Worm (Caenorhabditis elegans) whole organism, L4 larva: ENCODE measurements around the gene tftc-5.

Source experiments
- D1046.2 ChIP-seq: fragments of 200-800 bp; sonication (Bioruptor generic); IDR thresholded peaks from 2 replicates; pipeline ENCODE4 v1.3.6; 2022; ENCODE audit warnings: missing genetic modification characterization, missing compliant biosample characterization
- F10B5.3 ChIP-seq: sonication (generic microtip); optimal IDR thresholded peaks from 2 replicates; lab custom pipeline; 2016; ENCODE audit warnings: mild to moderate bottlenecking, missing genetic modification characterization, missing compliant biosample characterization
- F26F4.8 ChIP-seq: fragments of 200-800 bp; sonication (Bioruptor generic); conservative IDR thresholded peaks from 2 replicates; pipeline ENCODE4 v1.3.6; 2022; ENCODE audit warnings: missing genetic modification characterization, missing compliant biosample characterization
- Y75B8A.6 ChIP-seq: fragments of 200-800 bp; sonication (Bioruptor generic); IDR thresholded peaks from 2 replicates; pipeline ENCODE4 v1.3.6; 2022; ENCODE audit warnings: missing genetic modification reagents, missing genetic modification characterization, missing compliant biosample characterization
- aha-1 ChIP-seq: fragments of 150-350 bp; peaks from one replicate; lab custom pipeline; 2014; ENCODE audit warnings: missing biosample characterization, missing genetic modification characterization
- aly-2 ChIP-seq: sonication (generic microtip); optimal IDR thresholded peaks from 2 replicates; lab custom pipeline; 2018; ENCODE audit warnings: missing biosample characterization, missing genetic modification characterization
- ama-1 ChIP-seq: fragments of 150-350 bp; optimal IDR thresholded peaks from 2 replicates; lab custom pipeline; 2014; ENCODE audit warnings: inconsistent platforms, mixed read lengths
- arid-1 ChIP-seq: fragments of 200-800 bp; sonication (Bioruptor generic); conservative IDR thresholded peaks from 2 replicates; pipeline ENCODE4 v1.3.6; 2022; ENCODE audit warnings: missing genetic modification reagents, missing genetic modification characterization, missing compliant biosample characterization
- ceh-44 ChIP-seq: fragments of 200-800 bp; sonication (Bioruptor generic); IDR thresholded peaks from 2 replicates; pipeline ENCODE4 v1.3.6; 2022; ENCODE audit warnings: missing genetic modification reagents, missing genetic modification characterization, missing compliant biosample characterization
- ceh-62 ChIP-seq: sonication (generic microtip); optimal IDR thresholded peaks from 2 replicates; lab custom pipeline; 2017; ENCODE audit warnings: missing biosample characterization, missing genetic modification characterization
- ces-1 ChIP-seq: fragments of 150-350 bp; sonication (generic microtip); optimal IDR thresholded peaks from 4 replicates; lab custom pipeline; 2014; ENCODE audit warnings: missing biosample characterization, missing genetic modification reagents, missing genetic modification characterization
- ctbp-1 ChIP-seq: fragments of 200-800 bp; sonication (Bioruptor generic); IDR thresholded peaks from 2 replicates; pipeline ENCODE4 v1.3.6; 2022; ENCODE audit warnings: missing genetic modification reagents, missing genetic modification characterization, missing compliant biosample characterization
- daf-12 ChIP-seq: fragments of 150-350 bp; optimal IDR thresholded peaks from 2 replicates; lab custom pipeline; 2014; ENCODE audit warnings: missing biosample characterization, missing genetic modification reagents, missing genetic modification characterization
- daf-8 ChIP-seq: fragments of 200-800 bp; sonication (Bioruptor generic); IDR thresholded peaks from 2 replicates; pipeline ENCODE4 v1.3.6; 2022; ENCODE audit warnings: missing genetic modification characterization, missing compliant biosample characterization
- dmd-6 ChIP-seq: fragments of 200-800 bp; sonication (Bioruptor generic); IDR thresholded peaks from 2 replicates; pipeline ENCODE4 v1.3.6; 2022; ENCODE audit warnings: missing genetic modification reagents, missing genetic modification characterization, missing compliant biosample characterization
- dmd-8 ChIP-seq: fragments of 200-800 bp; sonication (Bioruptor generic); IDR thresholded peaks from 2 replicates; pipeline ENCODE4 v1.3.6; 2022; ENCODE audit warnings: missing genetic modification characterization, missing compliant biosample characterization
- dmd-9 ChIP-seq: fragments of 200-800 bp; sonication (Bioruptor generic); IDR thresholded peaks from 2 replicates; pipeline ENCODE4 v1.3.6; 2022; ENCODE audit warnings: missing genetic modification reagents, missing genetic modification characterization, missing compliant biosample characterization
- egl-27 ChIP-seq: sonication (generic microtip); optimal IDR thresholded peaks from 3 replicates; lab custom pipeline; 2017; ENCODE audit warnings: missing biosample characterization, missing genetic modification reagents, missing genetic modification characterization
- egl-43 ChIP-seq: fragments of 200-800 bp; sonication (Bioruptor generic); IDR thresholded peaks from 2 replicates; pipeline ENCODE4 v1.3.6; 2022; ENCODE audit warnings: missing genetic modification reagents, missing genetic modification characterization, missing compliant biosample characterization
- fos-1 ChIP-seq: fragments of 150-350 bp; optimal IDR thresholded peaks from 2 replicates; lab custom pipeline; 2014; ENCODE audit warnings: missing biosample characterization, missing genetic modification characterization
- gei-8 ChIP-seq: fragments of 200-800 bp; sonication (Bioruptor generic); optimal IDR thresholded peaks from 2 replicates; lab custom pipeline; 2018; ENCODE audit warnings: mild to moderate bottlenecking, missing genetic modification characterization, missing compliant biosample characterization
- hif-1 ChIP-seq, 2 experiments: sonication (generic microtip); optimal IDR thresholded peaks; 2 replicates each; lab custom pipeline; 2016 to 2017; ENCODE audit warnings: missing compliant biosample characterization in 2 of 2, missing genetic modification characterization in 2 of 2, missing genetic modification reagents in 2 of 2, missing genotype in 2 of 2, mild to moderate bottlenecking in 1 of 2
- jun-1 ChIP-seq: fragments of 150-350 bp; optimal IDR thresholded peaks from 2 replicates; lab custom pipeline; 2014; ENCODE audit warnings: missing biosample characterization, missing genetic modification reagents, missing genetic modification characterization
- lin-1 ChIP-seq: fragments of 200-800 bp; sonication (Bioruptor generic); IDR thresholded peaks from 2 replicates; pipeline ENCODE4 v1.3.6; 2022; ENCODE audit warnings: missing genetic modification reagents, missing genetic modification characterization, missing compliant biosample characterization
- lin-15B ChIP-seq: fragments of 150-350 bp; sonication (generic microtip); optimal IDR thresholded peaks from 3 replicates; lab custom pipeline; 2014; ENCODE audit warnings: missing biosample characterization, missing genetic modification characterization
- lin-29 ChIP-seq: fragments of 200-800 bp; sonication (Bioruptor generic); IDR thresholded peaks from 2 replicates; pipeline ENCODE4 v1.3.6; 2022; ENCODE audit warnings: missing genetic modification reagents, missing genetic modification characterization, missing compliant biosample characterization
- lir-3 ChIP-seq: sonication (generic microtip); optimal IDR thresholded peaks from 2 replicates; lab custom pipeline; 2016; ENCODE audit warnings: mild to moderate bottlenecking, missing genetic modification characterization, missing compliant biosample characterization
- madf-5 ChIP-seq, 2 experiments: fragments of 200-800 bp; sonication (Bioruptor generic); IDR thresholded peaks; 2 replicates each; pipeline ENCODE4 v1.3.6; 2022; ENCODE audit warnings: missing compliant biosample characterization in 2 of 2, missing genetic modification characterization in 2 of 2
- mep-1 ChIP-seq: fragments of 150-350 bp; sonication (generic microtip); optimal IDR thresholded peaks from 3 replicates; lab custom pipeline; 2014; ENCODE audit warnings: missing biosample characterization, missing genetic modification characterization
- mes-2 ChIP-seq: sonication (generic microtip); optimal IDR thresholded peaks from 2 replicates; lab custom pipeline; 2016; ENCODE audit warnings: missing genotype, mild to moderate bottlenecking, missing genetic modification characterization, missing compliant biosample characterization; ENCODE audit not compliant: poor library complexity, severe bottlenecking
- nhr-10 ChIP-seq: fragments of 150-350 bp; optimal IDR thresholded peaks from 2 replicates; lab custom pipeline; 2014; ENCODE audit warnings: missing biosample characterization, missing genetic modification characterization
- nhr-102 ChIP-seq: sonication (generic microtip); optimal IDR thresholded peaks from 2 replicates; lab custom pipeline; 2016; ENCODE audit warnings: mild to moderate bottlenecking, missing genetic modification characterization, moderate library complexity, missing compliant biosample characterization
- nhr-237 ChIP-seq: sonication (generic microtip); optimal IDR thresholded peaks from 2 replicates; lab custom pipeline; 2017; ENCODE audit warnings: missing biosample characterization, missing genetic modification characterization
- nhr-25 ChIP-seq: sonication (generic microtip); optimal IDR thresholded peaks from 2 replicates; lab custom pipeline; 2017; ENCODE audit warnings: missing genetic modification characterization, mild to moderate bottlenecking, missing compliant biosample characterization, antibody characterized with exemption, moderate library complexity, borderline replicate concordance; ENCODE audit not compliant: insufficient read depth
- nhr-42 ChIP-seq: fragments of 200-800 bp; sonication (Bioruptor generic); IDR thresholded peaks from 2 replicates; pipeline ENCODE4 v1.3.6; 2022; ENCODE audit warnings: missing genetic modification characterization, missing compliant biosample characterization
- nhr-48 ChIP-seq: sonication (generic microtip); optimal IDR thresholded peaks from 2 replicates; lab custom pipeline; 2016; ENCODE audit warnings: mild to moderate bottlenecking, missing genetic modification characterization, missing compliant biosample characterization
- nhr-76 ChIP-seq: fragments of 150-350 bp; optimal IDR thresholded peaks from 2 replicates; lab custom pipeline; 2014; ENCODE audit warnings: missing biosample characterization, missing genetic modification characterization
- pha-4 ChIP-seq, 2 experiments: fragments of 150-350 bp in 1 of 2; fragments of 200-800 bp in 1 of 2; sonication (Bioruptor generic) in 1 of 2; IDR thresholded peaks in 1 of 2; optimal IDR thresholded peaks in 1 of 2; 2 replicates each; pipeline versions ENCODE4 v1.3.6 to Lab custom; 2014 to 2022; ENCODE audit warnings: missing genetic modification characterization in 2 of 2, missing genetic modification reagents in 2 of 2, missing biosample characterization in 1 of 2, missing compliant biosample characterization in 1 of 2
- php-3 ChIP-seq: fragments of 200-800 bp; sonication (Bioruptor generic); IDR thresholded peaks from 2 replicates; pipeline ENCODE4 v1.3.6; 2022; ENCODE audit warnings: missing genetic modification reagents, missing genetic modification characterization, missing compliant biosample characterization
- pqm-1 ChIP-seq: sonication (generic microtip); optimal IDR thresholded peaks from 2 replicates; lab custom pipeline; 2017; ENCODE audit warnings: missing biosample characterization, missing genetic modification characterization
- rbr-2 ChIP-seq: sonication (generic microtip); optimal IDR thresholded peaks from 2 replicates; lab custom pipeline; 2016; ENCODE audit warnings: missing genotype, missing genetic modification characterization, missing compliant biosample characterization
- sdz-12 ChIP-seq: fragments of 200-800 bp; sonication (Bioruptor generic); optimal IDR thresholded peaks from 2 replicates; lab custom pipeline; 2018; ENCODE audit warnings: mild to moderate bottlenecking, missing genetic modification characterization, missing compliant biosample characterization
- set-16 ChIP-seq: fragments of 200-800 bp; sonication (Bioruptor generic); IDR thresholded peaks from 2 replicates; pipeline ENCODE4 v1.3.6; 2022; ENCODE audit warnings: missing genetic modification reagents, missing genetic modification characterization, missing compliant biosample characterization
- snpc-1.2 ChIP-seq: fragments of 200-800 bp; sonication (Bioruptor generic); IDR thresholded peaks from 2 replicates; pipeline ENCODE4 v1.3.6; 2022; ENCODE audit warnings: missing genetic modification reagents, missing genetic modification characterization, missing compliant biosample characterization
- spr-3 ChIP-seq: fragments of 200-800 bp; sonication (Bioruptor generic); optimal IDR thresholded peaks from 2 replicates; lab custom pipeline; 2018; ENCODE audit warnings: mild to moderate bottlenecking, missing genetic modification characterization, missing compliant biosample characterization
- tag-97 ChIP-seq: fragments of 200-800 bp; sonication (Bioruptor generic); IDR thresholded peaks from 2 replicates; pipeline ENCODE4 v1.3.6; 2022; ENCODE audit warnings: missing genetic modification characterization, missing compliant biosample characterization
- tra-1 ChIP-seq: fragments of 200-800 bp; sonication (Bioruptor generic); IDR thresholded peaks from 2 replicates; pipeline ENCODE4 v1.3.6; 2022; ENCODE audit warnings: missing genetic modification reagents, missing genetic modification characterization, missing compliant biosample characterization
- vab-7 ChIP-seq: fragments of 200-800 bp; sonication (Bioruptor generic); IDR thresholded peaks from 2 replicates; pipeline ENCODE4 v1.3.6; 2022; ENCODE audit warnings: missing genetic modification reagents, missing genetic modification characterization, missing compliant biosample characterization
- zag-1 ChIP-seq: fragments of 150-350 bp; optimal IDR thresholded peaks from 2 replicates; lab custom pipeline; 2014; ENCODE audit warnings: missing biosample characterization, missing genetic modification characterization
- zip-11 ChIP-seq: fragments of 200-800 bp; sonication (Bioruptor generic); IDR thresholded peaks from 2 replicates; pipeline ENCODE4 v1.3.6; 2022; ENCODE audit warnings: missing genetic modification characterization, missing compliant biosample characterization
- ztf-11 ChIP-seq: fragments of 150-350 bp; optimal IDR thresholded peaks from 2 replicates; lab custom pipeline; 2014; ENCODE audit warnings: missing biosample characterization, missing genetic modification characterization
- ztf-7 ChIP-seq: fragments of 150-350 bp; optimal IDR thresholded peaks from 2 replicates; lab custom pipeline; 2014; ENCODE audit warnings: missing biosample characterization, missing genetic modification characterization

The tftc-5 gene

ce11 chrIII:4004064-4004580, 17.8 kb upstream of the tftc-5 start, which contains the start of gene tif-1A (continued):
- peak; percentile 61 for TF ChIP-seq pqm-1 (tag; lab: Kevin White, UChicago)
- no peak for TF ChIP-seq dmd-8 (GFP tag; lab: Robert Waterston, UW)
- peak; percentile 82 for TF ChIP-seq rbr-2 (tag; lab: Kevin White, UChicago)
- TF ChIP-seq ceh-62 (tag; lab: Kevin White, UChicago) = no peak
- TF ChIP-seq gei-8 = no peak
- TF ChIP-seq madf-5 (GFP tag; IDR thresholded peaks at IDR 0.05; lab: Robert Waterston, UW) = no peak
- TF ChIP-seq tra-1 (GFP tag; lab: Robert Waterston, UW) = peak; percentile 73
- peak; percentile 92 for TF ChIP-seq mep-1 (tag; lab: Kevin White, UChicago)
- no peak for TF ChIP-seq zag-1 (tag; lab: Kevin White, UChicago)
- peak; percentile 98 for TF ChIP-seq php-3 (GFP tag; lab: Robert Waterston, UW)
- no peak for TF ChIP-seq sdz-12
- no peak for TF ChIP-seq F26F4.8 (GFP tag; lab: Robert Waterston, UW)
- peak in 1 of 2 experiments; percentile 71 for TF ChIP-seq hif-1 (tag; optimal IDR thresholded peaks at IDR 0.05; lab: Kevin White, UChicago)
- TF ChIP-seq D1046.2 (GFP tag; lab: Robert Waterston, UW) = no peak
- peak; percentile 78 for TF ChIP-seq ztf-7
- TF ChIP-seq set-16 (GFP tag; lab: Robert Waterston, UW) = no peak
- peak; percentile 40 for TF ChIP-seq nhr-25 (tag; lab: Kevin White, UChicago)
- TF ChIP-seq daf-8 (GFP tag; lab: Robert Waterston, UW) = no peak
- TF ChIP-seq Y75B8A.6 (GFP tag; lab: Robert Waterston, UW) = no peak
- no peak for TF ChIP-seq vab-7 (GFP tag; lab: Robert Waterston, UW)
- TF ChIP-seq spr-3 (GFP tag; lab: Kevin White, UChicago) = no peak
- no peak for TF ChIP-seq snpc-1.2 (GFP tag; lab: Robert Waterston, UW)
- TF ChIP-seq tag-97 (GFP tag; lab: Robert Waterston, UW) = no peak
- no peak for TF ChIP-seq nhr-42 (GFP tag; lab: Robert Waterston, UW)
- no peak for TF ChIP-seq daf-12 (tag; lab: Kevin White, UChicago)
- TF ChIP-seq dmd-6 (GFP tag; lab: Robert Waterston, UW) = peak; percentile 88
- peak; percentile 66 for TF ChIP-seq nhr-48
- no peak for TF ChIP-seq egl-27
- no peak for TF ChIP-seq nhr-10 (tag; lab: Kevin White, UChicago)
- TF ChIP-seq lin-1 (GFP tag; lab: Robert Waterston, UW) = peak; percentile 79
- TF ChIP-seq F10B5.3 = no peak
- no peak for TF ChIP-seq lin-15B (tag; lab: Kevin White, UChicago)
- TF ChIP-seq pha-4 (GFP tag; IDR thresholded peaks at IDR 0.05; lab: Robert Waterston, UW) = peak; percentile 38; the same call in 1 of the 2 replicates
- peak; percentile 37 for TF ChIP-seq pha-4 (tag; optimal IDR thresholded peaks at IDR 0.05; lab: Kevin White, UChicago)
- TF ChIP-seq ces-1 = no peak
- TF ChIP-seq ceh-44 (GFP tag; lab: Robert Waterston, UW) = no peak
- TF ChIP-seq nhr-102 = peak; percentile 87
- TF ChIP-seq aly-2 (tag; lab: Kevin White, UChicago) = no peak
- TF ChIP-seq ztf-11 (tag; lab: Kevin White, UChicago) = no peak
- no peak for TF ChIP-seq nhr-237 (tag; lab: Kevin White, UChicago)
- no peak for TF ChIP-seq dmd-9 (GFP tag; lab: Robert Waterston, UW)
- peak; percentile 41 for TF ChIP-seq jun-1 (tag; lab: Kevin White, UChicago)
- no peak for TF ChIP-seq ama-1 (lab: Kevin White, UChicago)
- no peak for TF ChIP-seq lir-3 (tag; lab: Kevin White, UChicago)
- TF ChIP-seq ctbp-1 (GFP tag; lab: Robert Waterston, UW) = no peak
- no peak for TF ChIP-seq lin-29 (GFP tag; lab: Robert Waterston, UW)
- TF ChIP-seq fos-1 (tag; lab: Kevin White, UChicago) = no peak
- peak; percentile 40; the same call in 1 of the 2 replicates for TF ChIP-seq arid-1 (GFP tag; lab: Robert Waterston, UW)
- peak; percentile 87 for TF ChIP-seq mes-2 (tag; lab: Kevin White, UChicago)
- TF ChIP-seq egl-43 = no peak
- TF ChIP-seq nhr-76 = no peak
- TF ChIP-seq aha-1 = no peak
- no peak for TF ChIP-seq zip-11 (GFP tag; lab: Robert Waterston, UW)
